Fruit fly (Drosophila melanogaster) whole organism, embryonic: ENCODE results near the gene jhamt.

Experiments
- Aef1 ChIP-seq: fragments of 200-800 bp; sonication (Bioruptor generic); IDR thresholded peaks from 3 replicates; pipeline ENCODE4 v1.3.6; 2022; ENCODE audit warnings: missing biosample characterization, missing genetic modification characterization
- CG12155 ChIP-seq: fragments of 200-800 bp; sonication (Bioruptor generic); optimal IDR thresholded peaks from 3 replicates; lab custom pipeline; 2016; ENCODE audit warnings: missing biosample characterization, missing genetic modification characterization
- CG12299 ChIP-seq: fragments of 200-800 bp; sonication (Bioruptor generic); optimal IDR thresholded peaks from 2 replicates; lab custom pipeline; 2018; ENCODE audit warnings: missing biosample characterization, mild to moderate bottlenecking, missing genetic modification characterization
- CG15514 ChIP-seq: fragments of 200-800 bp; sonication (Bioruptor generic); optimal IDR thresholded peaks from 3 replicates; lab custom pipeline; 2017; ENCODE audit warnings: missing biosample characterization, missing genetic modification characterization, mild to moderate bottlenecking, moderate library complexity, missing genetic modification reagents
- CG15696 ChIP-seq: fragments of 200-800 bp; sonication (Bioruptor generic); optimal IDR thresholded peaks from 2 replicates; lab custom pipeline; 2019; ENCODE audit warnings: missing biosample characterization, mild to moderate bottlenecking, missing genetic modification characterization, moderate library complexity
- CG1603 ChIP-seq: fragments of 200-800 bp; sonication (Bioruptor generic); optimal IDR thresholded peaks from 2 replicates; lab custom pipeline; 2019; ENCODE audit warnings: missing biosample characterization, mild to moderate bottlenecking, missing genetic modification characterization, moderate library complexity
- CG17612 ChIP-seq: fragments of 200-800 bp; sonication (Bioruptor generic); IDR thresholded peaks from 2 replicates; pipeline ENCODE4 v1.3.6; 2022; ENCODE audit warnings: missing biosample characterization, missing genetic modification characterization
- CG18599 ChIP-seq: fragments of 200-800 bp; sonication (Bioruptor generic); optimal IDR thresholded peaks from 3 replicates; lab custom pipeline; 2017; ENCODE audit warnings: missing biosample characterization, missing genetic modification characterization, mild to moderate bottlenecking, moderate library complexity, missing genetic modification reagents
- CG18764 ChIP-seq: fragments of 200-800 bp; sonication (Bioruptor generic); optimal IDR thresholded peaks from 3 replicates; lab custom pipeline; 2016; ENCODE audit warnings: missing biosample characterization, missing genetic modification characterization
- CG2129 ChIP-seq: fragments of 200-800 bp; sonication (Bioruptor generic); IDR thresholded peaks from 2 replicates; pipeline ENCODE4 v1.3.6; 2022; ENCODE audit warnings: missing biosample characterization, missing genetic modification characterization; ENCODE audit not compliant: partially characterized antibody
- CG2678 ChIP-seq: fragments of 200-800 bp; sonication (Bioruptor generic); optimal IDR thresholded peaks from 3 replicates; lab custom pipeline; 2019; ENCODE audit warnings: missing biosample characterization, mild to moderate bottlenecking, missing genetic modification characterization, moderate library complexity
- CG30403 ChIP-seq: fragments of 200-800 bp; sonication (Bioruptor generic); optimal IDR thresholded peaks from 3 replicates; lab custom pipeline; 2016; ENCODE audit warnings: missing biosample characterization, missing genetic modification characterization
- CG3995 ChIP-seq: fragments of 200-800 bp; sonication (Bioruptor generic); optimal IDR thresholded peaks from 3 replicates; lab custom pipeline; 2016; ENCODE audit warnings: missing biosample characterization, missing genetic modification characterization
- CG42726 ChIP-seq: fragments of 200-800 bp; sonication (Bioruptor generic); IDR thresholded peaks from 2 replicates; pipeline ENCODE4 v1.3.6; 2022; ENCODE audit warnings: missing biosample characterization, missing genetic modification characterization; ENCODE audit not compliant: partially characterized antibody
- CG4404 ChIP-seq: fragments of 200-800 bp; sonication (Bioruptor generic); IDR thresholded peaks from 2 replicates; pipeline ENCODE4 v1.3.6; 2022; ENCODE audit warnings: missing biosample characterization, missing genetic modification characterization
- CG6175 ChIP-seq: fragments of 200-800 bp; sonication (Bioruptor generic); IDR thresholded peaks from 3 replicates; pipeline ENCODE4 v1.3.6; 2022; ENCODE audit warnings: missing biosample characterization, missing genetic modification characterization
- CG7357 ChIP-seq: fragments of 200-800 bp; sonication (Bioruptor generic); IDR thresholded peaks from 3 replicates; pipeline ENCODE4 v1.3.6; 2022; ENCODE audit warnings: missing biosample characterization, missing genetic modification characterization
- CG7786 ChIP-seq: fragments of 200-800 bp; sonication (Bioruptor generic); optimal IDR thresholded peaks from 2 replicates; lab custom pipeline; 2016; ENCODE audit warnings: missing biosample characterization, missing genetic modification characterization
- CG8388 ChIP-seq: fragments of 200-800 bp; sonication (Bioruptor generic); optimal IDR thresholded peaks from 2 replicates; lab custom pipeline; 2019; ENCODE audit warnings: missing biosample characterization, mild to moderate bottlenecking, missing genetic modification characterization, moderate library complexity
- CG9215 ChIP-seq: fragments of 200-800 bp; sonication (Bioruptor generic); IDR thresholded peaks from 2 replicates; pipeline ENCODE4 v1.3.6; 2022; ENCODE audit warnings: missing biosample characterization, missing genetic modification characterization
- E2f2 ChIP-seq: fragments of 200-800 bp; sonication (Bioruptor generic); IDR thresholded peaks from 2 replicates; pipeline ENCODE4 v1.3.6; 2022; ENCODE audit warnings: missing biosample characterization, missing genetic modification characterization
- Elba2 ChIP-seq: fragments of 200-800 bp; sonication (Bioruptor generic); optimal IDR thresholded peaks from 3 replicates; lab custom pipeline; 2016; ENCODE audit warnings: missing biosample characterization, missing genetic modification characterization
- Fer2 ChIP-seq: fragments of 200-800 bp; sonication (Bioruptor generic); optimal IDR thresholded peaks from 2 replicates; lab custom pipeline; 2018; ENCODE audit warnings: missing biosample characterization, mild to moderate bottlenecking, missing genetic modification characterization, moderate library complexity
- HLH3B ChIP-seq: fragments of 200-800 bp; sonication (Bioruptor generic); IDR thresholded peaks from 2 replicates; pipeline ENCODE4 v1.3.6; 2022; ENCODE audit warnings: missing biosample characterization, missing genetic modification characterization
- HmgD ChIP-seq: fragments of 200-800 bp; sonication (Bioruptor generic); optimal IDR thresholded peaks from 3 replicates; lab custom pipeline; 2016; ENCODE audit warnings: missing biosample characterization, missing genetic modification characterization
- Meics ChIP-seq: fragments of 200-800 bp; sonication (Bioruptor generic); optimal IDR thresholded peaks from 2 replicates; lab custom pipeline; 2017; ENCODE audit warnings: missing biosample characterization, mild to moderate bottlenecking, missing genetic modification characterization
- Mes4 ChIP-seq: fragments of 200-800 bp; sonication (Bioruptor generic); optimal IDR thresholded peaks from 2 replicates; lab custom pipeline; 2016; ENCODE audit warnings: missing biosample characterization, missing genetic modification characterization
- NK7.1 ChIP-seq: fragments of 200-800 bp; sonication (Bioruptor generic); optimal IDR thresholded peaks from 3 replicates; lab custom pipeline; 2016; ENCODE audit warnings: missing biosample characterization, missing genetic modification characterization
- Pdp1 ChIP-seq, 2 experiments: fragments of 200-800 bp; sonication (Bioruptor generic); optimal IDR thresholded peaks; 3 replicates each; lab custom pipeline; 2016; ENCODE audit warnings: missing biosample characterization in 2 of 2, missing genetic modification characterization in 2 of 2, mild to moderate bottlenecking in 1 of 2, moderate library complexity in 1 of 2
- Rfx ChIP-seq: fragments of 200-800 bp; sonication (Bioruptor generic); IDR thresholded peaks from 2 replicates; pipeline ENCODE4 v1.3.6; 2022; ENCODE audit warnings: missing biosample characterization, missing genetic modification characterization
- Scr ChIP-seq: fragments of 200-800 bp; sonication (Bioruptor generic); IDR thresholded peaks from 2 replicates; pipeline ENCODE4 v1.3.6; 2022; ENCODE audit warnings: missing biosample characterization, missing genetic modification characterization; ENCODE audit not compliant: partially characterized antibody
- Vsx1 ChIP-seq: fragments of 200-800 bp; sonication (Bioruptor generic); optimal IDR thresholded peaks from 2 replicates; lab custom pipeline; 2017; ENCODE audit warnings: missing biosample characterization, mild to moderate bottlenecking, missing genetic modification characterization, missing genetic modification reagents
- Xrp1 ChIP-seq: fragments of 200-800 bp; sonication (Bioruptor generic); IDR thresholded peaks from 2 replicates; pipeline ENCODE4 v1.3.6; 2022; ENCODE audit warnings: missing biosample characterization, missing genetic modification characterization
- ato ChIP-seq: fragments of 200-800 bp; sonication (Bioruptor generic); IDR thresholded peaks from 2 replicates; pipeline ENCODE4 v1.3.6; 2022; ENCODE audit warnings: missing biosample characterization, missing genetic modification characterization; ENCODE audit not compliant: partially characterized antibody
- bcd ChIP-seq: fragments of 200-800 bp; sonication (Bioruptor generic); optimal IDR thresholded peaks from 2 replicates; lab custom pipeline; 2017; ENCODE audit warnings: missing biosample characterization, mild to moderate bottlenecking, missing genetic modification characterization
- cg ChIP-seq: fragments of 200-800 bp; sonication (Bioruptor generic); optimal IDR thresholded peaks from 3 replicates; lab custom pipeline; 2019; ENCODE audit warnings: missing biosample characterization, mild to moderate bottlenecking, missing genetic modification characterization, moderate library complexity
- cwo ChIP-seq: fragments of 200-800 bp; sonication (Bioruptor generic); optimal IDR thresholded peaks from 3 replicates; lab custom pipeline; 2017; ENCODE audit warnings: missing biosample characterization, missing genetic modification characterization, mild to moderate bottlenecking, moderate library complexity, missing genetic modification reagents
- dpn ChIP-seq, 2 experiments: fragments of 200-800 bp; sonication (Bioruptor generic); optimal IDR thresholded peaks; 3 replicates each; lab custom pipeline; 2016; ENCODE audit warnings: missing biosample characterization in 2 of 2, missing genetic modification characterization in 2 of 2
- gem ChIP-seq: fragments of 200-800 bp; sonication (Bioruptor generic); optimal IDR thresholded peaks from 2 replicates; lab custom pipeline; 2019; ENCODE audit warnings: missing biosample characterization, mild to moderate bottlenecking, missing genetic modification characterization, moderate library complexity
- grau ChIP-seq: fragments of 200-800 bp; optimal IDR thresholded peaks from 3 replicates; lab custom pipeline; 2019; ENCODE audit warnings: missing biosample characterization, mild to moderate bottlenecking, missing genetic modification characterization, moderate library complexity
- ken ChIP-seq: fragments of 200-800 bp; sonication (Bioruptor generic); IDR thresholded peaks from 3 replicates; pipeline ENCODE4 v1.3.6; 2022; ENCODE audit warnings: missing biosample characterization, missing genetic modification characterization
- lov ChIP-seq, 2 experiments: fragments of 200-800 bp in 1 of 2; fragments of >200 bp in 1 of 2; sonication (Bioruptor generic) in 1 of 2; IDR thresholded peaks in 1 of 2; optimal IDR thresholded peaks in 1 of 2; 2 replicates in 1 of 2; 3 replicates in 1 of 2; pipeline versions ENCODE4 v1.3.6 to Lab custom; 2017 to 2022; ENCODE audit warnings: missing biosample characterization in 1 of 2, missing genetic modification characterization in 1 of 2
- nerfin-2 ChIP-seq: fragments of 200-800 bp; sonication (Bioruptor generic); IDR thresholded peaks from 2 replicates; pipeline ENCODE4 v1.3.6; 2022; ENCODE audit warnings: missing biosample characterization, missing genetic modification characterization; ENCODE audit not compliant: partially characterized antibody
- pfk ChIP-seq: fragments of 200-800 bp; sonication (Bioruptor generic); optimal IDR thresholded peaks from 2 replicates; lab custom pipeline; 2018; ENCODE audit warnings: missing biosample characterization, mild to moderate bottlenecking, missing genetic modification characterization, moderate library complexity
- pita ChIP-seq: fragments of 200-800 bp; sonication (Bioruptor generic); optimal IDR thresholded peaks from 2 replicates; lab custom pipeline; 2017; ENCODE audit warnings: missing biosample characterization, mild to moderate bottlenecking, missing genetic modification characterization
- sr ChIP-seq: fragments of 200-800 bp; sonication (Bioruptor generic); IDR thresholded peaks from 3 replicates; pipeline ENCODE4 v1.3.6; 2022; ENCODE audit warnings: missing biosample characterization, missing genetic modification characterization
- tio ChIP-seq: fragments of 200-800 bp; sonication (Bioruptor generic); optimal IDR thresholded peaks from 2 replicates; lab custom pipeline; 2017; ENCODE audit warnings: missing biosample characterization, missing genetic modification characterization, inconsistent platforms
- tx ChIP-seq: fragments of 200-800 bp; sonication (Bioruptor generic); optimal IDR thresholded peaks from 2 replicates; lab custom pipeline; 2016; ENCODE audit warnings: missing biosample characterization, missing genetic modification characterization
- zen ChIP-seq: fragments of 200-800 bp; sonication (Bioruptor generic); optimal IDR thresholded peaks from 3 replicates; lab custom pipeline; 2018; ENCODE audit warnings: missing biosample characterization, mild to moderate bottlenecking, missing genetic modification characterization, moderate library complexity
- zf30C ChIP-seq: fragments of 200-800 bp; sonication (Bioruptor generic); optimal IDR thresholded peaks from 3 replicates; lab custom pipeline; 2018; ENCODE audit warnings: missing biosample characterization, mild to moderate bottlenecking, missing genetic modification characterization

The jhamt gene

DNA sequence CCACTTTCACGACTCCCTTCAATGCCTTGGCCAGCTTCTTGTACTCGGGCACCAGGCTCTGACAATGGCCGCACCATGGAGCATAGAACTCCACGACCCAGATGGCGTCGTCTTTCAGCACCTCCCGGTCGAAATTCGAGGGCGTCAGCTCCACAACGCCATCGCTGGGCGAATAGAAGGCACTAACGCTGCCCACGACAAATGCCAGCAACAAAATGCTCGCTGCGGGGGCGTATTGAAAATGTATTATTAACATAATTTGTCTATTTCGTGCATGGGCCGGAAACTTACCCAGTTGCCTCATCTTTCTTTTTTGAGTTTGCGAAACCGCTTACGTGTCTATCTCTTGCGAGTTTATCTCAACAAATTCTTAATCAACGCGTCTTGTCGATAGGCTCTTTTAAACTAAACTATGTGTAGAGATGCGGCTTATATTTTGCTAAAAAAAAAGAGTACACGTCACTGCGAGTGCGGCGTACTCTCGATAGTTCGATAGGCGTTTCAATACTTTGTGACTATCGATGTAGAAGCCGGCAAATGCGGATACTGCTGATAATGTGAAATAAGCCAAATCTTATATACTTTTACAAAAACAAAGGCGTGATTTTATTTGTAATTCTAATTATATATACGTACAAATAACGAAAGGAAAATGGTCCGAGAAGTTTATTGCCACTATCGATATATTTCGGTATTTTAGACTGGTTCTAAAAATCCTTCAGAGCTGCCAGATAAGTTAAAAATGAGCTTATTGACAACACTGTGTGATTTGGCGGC lies 9.3 kb upstream of the jhamt start, which contains the start of gene CaBP1 (continued):
- TF ChIP-seq HmgD (GFP tag; lab: Kevin White, UChicago) (no peak), dpn (GFP tag; optimal IDR thresholded peaks at IDR 0.05; lab: Kevin White, UChicago) (no peak), Pdp1 (GFP tag; optimal IDR thresholded peaks at IDR 0.05; lab: Kevin White, UChicago) (peak in 1 of 2 experiments; percentile 25), CG12299 (tag; lab: Kevin White, UChicago) (peak; percentile 8), Vsx1 (no peak), tio (GFP tag; lab: Kevin White, UChicago) (no peak), CG2129 (GFP tag; lab: Robert Waterston, UW) (peak; percentile 97), CG15514 (GFP tag; lab: Kevin White, UChicago) (peak; percentile 37), CG12155 (no peak), grau (tag; lab: Kevin White, UChicago) (no peak), Meics (GFP tag; lab: Kevin White, UChicago) (no peak), CG30403 (GFP tag; lab: Kevin White, UChicago) (no peak), Xrp1 (GFP tag; lab: Robert Waterston, UW) (no peak), zf30C (GFP tag; lab: Kevin White, UChicago) (no peak), Aef1 (GFP tag; lab: Robert Waterston, UW) (no peak), E2f2 (GFP tag; lab: Robert Waterston, UW) (peak; percentile 93), pita (GFP tag; lab: Kevin White, UChicago) (no peak), CG17612 (GFP tag; lab: Robert Waterston, UW) (no peak), CG42726 (GFP tag; lab: Robert Waterston, UW) (peak; percentile 62; the same call in 1 of the 2 replicates), CG7357 (GFP tag; lab: Robert Waterston, UW) (no peak), sr (GFP tag; lab: Robert Waterston, UW) (peak; percentile 97), Rfx (GFP tag; lab: Robert Waterston, UW) (peak; percentile 36; the same call in 1 of the 2 replicates), zen (tag; lab: Kevin White, UChicago) (no peak), ken (GFP tag; lab: Robert Waterston, UW) (no peak), NK7.1 (no peak), CG4404 (no peak), CG3995 (peak; percentile 79), Mes4 (no peak), Elba2 (no peak), cwo (no peak), pfk (GFP tag; lab: Kevin White, UChicago) (no peak), CG18599 (no peak), ato (peak; percentile 81), Fer2 (tag; lab: Kevin White, UChicago) (no peak), CG18764 (GFP tag; lab: Kevin White, UChicago) (no peak), Scr (peak; percentile 98)

DNA sequence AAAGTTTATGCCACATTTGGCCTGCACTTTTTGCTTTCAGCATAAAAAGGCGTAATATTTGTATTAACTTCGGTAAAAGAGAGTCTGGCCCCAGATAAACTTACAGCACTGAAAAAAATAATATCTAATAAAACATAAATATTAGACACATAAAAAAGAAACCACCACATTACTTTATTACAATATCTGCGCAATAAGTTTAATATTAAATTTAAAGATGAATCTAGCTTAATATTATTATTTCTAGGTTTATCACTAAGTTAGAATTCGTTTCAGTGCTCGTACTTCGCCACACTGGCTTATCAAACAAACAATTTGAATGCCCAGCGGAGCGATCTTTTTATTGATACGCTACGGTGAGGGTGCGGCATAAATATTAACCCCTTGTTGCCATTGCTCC lies 7.8 kb upstream of the jhamt start:
- TF ChIP-seq bcd: no peak
- TF ChIP-seq gem (tag; lab: Kevin White, UChicago): peak; percentile 63
- TF ChIP-seq CG2678: peak; percentile 60
- TF ChIP-seq CG7786 (GFP tag; lab: Kevin White, UChicago): no peak
- no peak for TF ChIP-seq tx (GFP tag; lab: Kevin White, UChicago)
- TF ChIP-seq cg (GFP tag; lab: Kevin White, UChicago): no peak
- peak; percentile 45; the same call in 1 of the 2 replicates for TF ChIP-seq HLH3B (GFP tag; lab: Robert Waterston, UW)
- no peak for TF ChIP-seq CG15696 (tag; lab: Kevin White, UChicago)
- no peak for TF ChIP-seq CG9215 (GFP tag; lab: Robert Waterston, UW)
- no peak for TF ChIP-seq CG6175 (GFP tag; lab: Robert Waterston, UW)
- TF ChIP-seq CG1603 (tag; lab: Kevin White, UChicago): no peak
- no peak for TF ChIP-seq nerfin-2 (GFP tag; lab: Robert Waterston, UW)
- TF ChIP-seq lov (optimal IDR thresholded peaks at IDR 0.05; lab: Kevin White, UChicago): no peak
- no peak for TF ChIP-seq lov (GFP tag; IDR thresholded peaks at IDR 0.05; lab: Robert Waterston, UW)
- peak; percentile 37 for TF ChIP-seq CG8388 (GFP tag; lab: Kevin White, UChicago)
